Fruit fly (Drosophila melanogaster) whole organism, embryonic: ENCODE measurements around the gene Elo68alpha.

Experiments used
- Ada2b ChIP-seq: fragments of 200-800 bp; sonication (Bioruptor generic); IDR thresholded peaks from 2 replicates; pipeline ENCODE4 v1.3.6; 2022; ENCODE audit warnings: missing biosample characterization, missing genetic modification characterization
- Atf6 ChIP-seq: fragments of 200-800 bp; sonication (Bioruptor generic); IDR thresholded peaks from 2 replicates; pipeline ENCODE4 v1.3.6; 2022; ENCODE audit warnings: missing biosample characterization, missing genetic modification characterization
- B-H2 ChIP-seq: fragments of 200-800 bp; sonication (Bioruptor generic); optimal IDR thresholded peaks from 2 replicates; lab custom pipeline; 2018; ENCODE audit warnings: missing biosample characterization, mild to moderate bottlenecking, missing genetic modification characterization
- CG10565 ChIP-seq: fragments of 200-800 bp; sonication (Bioruptor generic); optimal IDR thresholded peaks from 3 replicates; lab custom pipeline; 2016; ENCODE audit warnings: missing biosample characterization, mild to moderate bottlenecking, missing genetic modification characterization
- CG11723 ChIP-seq: fragments of 200-800 bp; sonication (Bioruptor generic); optimal IDR thresholded peaks from 2 replicates; lab custom pipeline; 2017; ENCODE audit warnings: missing biosample characterization, mild to moderate bottlenecking, missing genetic modification characterization
- CG14014 ChIP-seq: fragments of 200-800 bp; sonication (Bioruptor generic); IDR thresholded peaks from 2 replicates; pipeline ENCODE4 v1.3.6; 2022; ENCODE audit warnings: missing biosample characterization, missing genetic modification characterization
- CG15601 ChIP-seq: fragments of 200-800 bp; sonication (Bioruptor generic); optimal IDR thresholded peaks from 3 replicates; lab custom pipeline; 2019; ENCODE audit warnings: missing biosample characterization, mild to moderate bottlenecking, missing genetic modification characterization, moderate library complexity
- CG17568 ChIP-seq: fragments of 200-800 bp; sonication (Bioruptor generic); optimal IDR thresholded peaks from 2 replicates; lab custom pipeline; 2018; ENCODE audit warnings: missing biosample characterization, mild to moderate bottlenecking, missing genetic modification characterization, moderate library complexity
- CG18011 ChIP-seq: fragments of 200-800 bp; sonication (Bioruptor generic); optimal IDR thresholded peaks from 2 replicates; lab custom pipeline; 2017; ENCODE audit warnings: missing biosample characterization, missing genetic modification characterization, mild to moderate bottlenecking, moderate library complexity, missing genotype
- CG18262 ChIP-seq: fragments of 200-800 bp; optimal IDR thresholded peaks from 3 replicates; lab custom pipeline; 2019; ENCODE audit warnings: missing biosample characterization, mild to moderate bottlenecking, missing genetic modification characterization, moderate library complexity
- CG30020 ChIP-seq: fragments of 200-800 bp; optimal IDR thresholded peaks from 2 replicates; lab custom pipeline; 2019; ENCODE audit warnings: missing biosample characterization, mild to moderate bottlenecking, missing genetic modification characterization, moderate library complexity
- CG4707 ChIP-seq: fragments of 200-800 bp; sonication (Bioruptor generic); optimal IDR thresholded peaks from 2 replicates; lab custom pipeline; 2018; ENCODE audit warnings: missing biosample characterization, mild to moderate bottlenecking, missing genetic modification characterization, moderate library complexity
- CG6272 ChIP-seq: fragments of 200-800 bp; sonication (Bioruptor generic); IDR thresholded peaks from 2 replicates; pipeline ENCODE4 v1.3.6; 2022; ENCODE audit warnings: missing biosample characterization, missing genetic modification characterization
- CG6654 ChIP-seq: fragments of 200-800 bp; sonication (Bioruptor generic); optimal IDR thresholded peaks from 2 replicates; lab custom pipeline; 2017; ENCODE audit warnings: missing biosample characterization, mild to moderate bottlenecking, missing genetic modification characterization
- CG6765 ChIP-seq: fragments of 200-800 bp; sonication (Bioruptor generic); optimal IDR thresholded peaks from 3 replicates; lab custom pipeline; 2017; ENCODE audit warnings: missing biosample characterization, mild to moderate bottlenecking, missing genetic modification characterization
- CG7987 ChIP-seq: fragments of 200-800 bp; sonication (Bioruptor generic); optimal IDR thresholded peaks from 2 replicates; lab custom pipeline; 2018; ENCODE audit warnings: missing biosample characterization, mild to moderate bottlenecking, missing genetic modification characterization, moderate library complexity
- CG9215 ChIP-seq: fragments of 200-800 bp; sonication (Bioruptor generic); IDR thresholded peaks from 2 replicates; pipeline ENCODE4 v1.3.6; 2022; ENCODE audit warnings: missing biosample characterization, missing genetic modification characterization
- CG9437 ChIP-seq: fragments of 200-800 bp; sonication (Bioruptor generic); optimal IDR thresholded peaks from 2 replicates; lab custom pipeline; 2018; ENCODE audit warnings: missing biosample characterization, mild to moderate bottlenecking, missing genetic modification characterization
- Eip74EF ChIP-seq, 2 experiments: fragments of 200-800 bp in 1 of 2; fragments of >200 bp in 1 of 2; sonication (Bioruptor generic) in 1 of 2; optimal IDR thresholded peaks; 2 replicates each; lab custom pipeline; 2017 to 2019; ENCODE audit warnings: missing biosample characterization in 2 of 2, missing genetic modification characterization in 2 of 2, mild to moderate bottlenecking in 1 of 2, moderate library complexity in 1 of 2
- Ets65A ChIP-seq: fragments of 200-800 bp; sonication (Bioruptor generic); peaks from one replicate; lab custom pipeline; 2016; ENCODE audit warnings: missing biosample characterization, missing genetic modification characterization
- H15 ChIP-seq: fragments of 200-800 bp; sonication (Bioruptor generic); IDR thresholded peaks from 3 replicates; pipeline ENCODE4 v1.3.6; 2022; ENCODE audit warnings: missing biosample characterization, missing genetic modification characterization
- Neu2 ChIP-seq: fragments of 200-800 bp; sonication (Bioruptor generic); optimal IDR thresholded peaks from 3 replicates; lab custom pipeline; 2016; ENCODE audit warnings: missing biosample characterization, missing genetic modification characterization, borderline replicate concordance
- Rx ChIP-seq: fragments of 200-800 bp; sonication (Bioruptor generic); IDR thresholded peaks from 2 replicates; pipeline ENCODE4 v1.3.6; 2022; ENCODE audit warnings: missing biosample characterization, missing genetic modification characterization
- Ssrp ChIP-seq: fragments of 200-800 bp; sonication (Bioruptor generic); optimal IDR thresholded peaks from 2 replicates; lab custom pipeline; 2018; ENCODE audit warnings: missing biosample characterization, mild to moderate bottlenecking, missing genetic modification characterization, moderate library complexity
- Taf1 ChIP-seq: fragments of 200-800 bp; sonication (Bioruptor generic); IDR thresholded peaks from 2 replicates; pipeline ENCODE4 v1.3.6; 2022; ENCODE audit warnings: missing biosample characterization, missing genetic modification characterization
- Xrp1 ChIP-seq: fragments of 200-800 bp; sonication (Bioruptor generic); IDR thresholded peaks from 2 replicates; pipeline ENCODE4 v1.3.6; 2022; ENCODE audit warnings: missing biosample characterization, missing genetic modification characterization
- amos ChIP-seq: fragments of 200-800 bp; sonication (Bioruptor generic); IDR thresholded peaks from 2 replicates; pipeline ENCODE4 v1.3.6; 2022; ENCODE audit warnings: missing biosample characterization, missing genetic modification characterization; ENCODE audit not compliant: partially characterized antibody
- cas ChIP-seq: fragments of 200-800 bp; sonication (Bioruptor generic); IDR thresholded peaks from 2 replicates; pipeline ENCODE4 v1.3.6; 2022; ENCODE audit warnings: missing biosample characterization, missing genetic modification characterization
- da ChIP-seq: fragments of 200-800 bp; sonication (Bioruptor generic); optimal IDR thresholded peaks from 2 replicates; lab custom pipeline; 2016; ENCODE audit warnings: missing biosample characterization, missing genetic modification characterization
- dmrt99B ChIP-seq: fragments of 200-800 bp; sonication (Bioruptor generic); optimal IDR thresholded peaks from 2 replicates; lab custom pipeline; 2018; ENCODE audit warnings: missing biosample characterization, mild to moderate bottlenecking, missing genetic modification characterization, moderate library complexity
- ewg ChIP-seq: fragments of 200-800 bp; sonication (Bioruptor generic); optimal IDR thresholded peaks from 3 replicates; lab custom pipeline; 2017; ENCODE audit warnings: mild to moderate bottlenecking, missing biosample characterization, missing genetic modification reagents, missing genetic modification characterization
- ftz-f1 ChIP-seq: fragments of 200-800 bp; sonication (Bioruptor generic); optimal IDR thresholded peaks from 2 replicates; lab custom pipeline; 2016; ENCODE audit warnings: missing biosample characterization, missing genetic modification characterization
- grn ChIP-seq: fragments of 200-800 bp; sonication (Bioruptor generic); optimal IDR thresholded peaks from 3 replicates; lab custom pipeline; 2017; ENCODE audit warnings: missing biosample characterization, missing genetic modification characterization
- ind ChIP-seq: fragments of 200-800 bp; sonication (Bioruptor generic); optimal IDR thresholded peaks from 3 replicates; lab custom pipeline; 2016; ENCODE audit warnings: missing biosample characterization, missing genetic modification characterization
- inv ChIP-seq: fragments of 200-800 bp; sonication (Bioruptor generic); IDR thresholded peaks from 2 replicates; pipeline ENCODE4 v1.3.6; 2022; ENCODE audit warnings: missing biosample characterization, missing genetic modification characterization; ENCODE audit not compliant: partially characterized antibody
- jing ChIP-seq: fragments of 200-800 bp; sonication (Bioruptor generic); optimal IDR thresholded peaks from 2 replicates; lab custom pipeline; 2018; ENCODE audit warnings: missing biosample characterization, mild to moderate bottlenecking, missing genetic modification characterization
- lov ChIP-seq, 2 experiments: fragments of 200-800 bp in 1 of 2; fragments of >200 bp in 1 of 2; sonication (Bioruptor generic) in 1 of 2; IDR thresholded peaks in 1 of 2; optimal IDR thresholded peaks in 1 of 2; 2 replicates in 1 of 2; 3 replicates in 1 of 2; pipeline versions ENCODE4 v1.3.6 to Lab custom; 2017 to 2022; ENCODE audit warnings: missing biosample characterization in 1 of 2, missing genetic modification characterization in 1 of 2
- prd ChIP-seq, 3 experiments: fragments of >200 bp in 2 of 3; fragments of 200-800 bp in 1 of 3; sonication (Bioruptor generic) in 1 of 3; optimal IDR thresholded peaks in 2 of 3; IDR thresholded peaks in 1 of 3; 2 replicates in 2 of 3; 3 replicates in 1 of 3; pipeline versions ENCODE4 v1.3.6 to Lab custom; 2017 to 2022; ENCODE audit warnings: missing biosample characterization in 1 of 3, missing genetic modification characterization in 1 of 3
- pum ChIP-seq: fragments of 200-800 bp; sonication (Bioruptor generic); optimal IDR thresholded peaks from 2 replicates; lab custom pipeline; 2016; ENCODE audit warnings: missing biosample characterization, missing genetic modification characterization
- salm ChIP-seq: fragments of 200-800 bp; sonication (Bioruptor generic); optimal IDR thresholded peaks from 2 replicates; lab custom pipeline; 2018; ENCODE audit warnings: missing biosample characterization, mild to moderate bottlenecking, missing genetic modification characterization
- sens ChIP-seq: fragments of 200-800 bp; sonication (Bioruptor generic); peaks from one replicate; lab custom pipeline; 2016; ENCODE audit warnings: missing biosample characterization, missing genetic modification characterization
- sna ChIP-seq: fragments of 200-800 bp; sonication (Bioruptor generic); IDR thresholded peaks from 2 replicates; pipeline ENCODE4 v1.3.6; 2022; ENCODE audit warnings: missing biosample characterization, missing genetic modification characterization; ENCODE audit not compliant: partially characterized antibody
- tll ChIP-seq, 2 experiments: fragments of 200-800 bp in 1 of 2; fragments of >200 bp in 1 of 2; sonication (Bioruptor generic) in 1 of 2; optimal IDR thresholded peaks; 2 replicates each; lab custom pipeline; 2017 to 2019; ENCODE audit warnings: missing biosample characterization in 2 of 2, missing genetic modification characterization in 2 of 2, mild to moderate bottlenecking in 1 of 2, moderate library complexity in 1 of 2
- z ChIP-seq: fragments of 200-800 bp; sonication (Bioruptor generic); IDR thresholded peaks from 3 replicates; pipeline ENCODE4 v1.3.6; 2022; ENCODE audit warnings: missing biosample characterization, missing genetic modification characterization

Gene Elo68alpha

dm6 chr3L:11096195-11096908, 6.5 kb downstream of the Elo68alpha start, which contains the start of the genes CG46439, Iyd and CG33947 (continued):
- TF ChIP-seq CG6765 (GFP tag; lab: Kevin White, UChicago) (no peak), Atf6 (peak; percentile 56), CG9215 (GFP tag; lab: Robert Waterston, UW) (no peak), CG15601 (no peak), B-H2 (GFP tag; lab: Kevin White, UChicago) (peak; percentile 6), Ada2b (GFP tag; lab: Robert Waterston, UW) (no peak), ftz-f1 (peak; percentile 82), CG11723 (GFP tag; lab: Kevin White, UChicago) (no peak), da (GFP tag; lab: Kevin White, UChicago) (no peak), lov (optimal IDR thresholded peaks at IDR 0.05; lab: Kevin White, UChicago) (no peak), lov (GFP tag; IDR thresholded peaks at IDR 0.05; lab: Robert Waterston, UW) (no peak), CG17568 (GFP tag; lab: Kevin White, UChicago) (peak; percentile 25)
- TF ChIP-seq, all 482 proteins: peak for 108

dm6 chr3L:11094279-11094678, 8.6 kb downstream of the Elo68alpha start:
- TF ChIP-seq amos (GFP tag; lab: Robert Waterston, UW) (no peak), sens (GFP tag; lab: Kevin White, UChicago) (peak; percentile 57)

dm6 chr3L:11093046-11093520, 9.7 kb downstream of the Elo68alpha start, which contains the start of gene JIL-1:
TSS of gene JIL-1 (minus strand) at chr3L:11093193.
- TF ChIP-seq CG14014 (GFP tag; lab: Robert Waterston, UW), result peak; percentile 62
- TF ChIP-seq inv (GFP tag; lab: Robert Waterston, UW), result peak; percentile 83
- peak; percentile 30 for TF ChIP-seq CG9437 (GFP tag; lab: Kevin White, UChicago)
- no peak for TF ChIP-seq jing (GFP tag; lab: Kevin White, UChicago)
- TF ChIP-seq ind (GFP tag; lab: Kevin White, UChicago), result peak; percentile 64
- peak; percentile 2 for TF ChIP-seq CG7987 (GFP tag; lab: Kevin White, UChicago)
- peak; percentile 43 for TF ChIP-seq CG18262 (tag; lab: Kevin White, UChicago)
- peak; percentile 57 for TF ChIP-seq cas (GFP tag; lab: Robert Waterston, UW)
- TF ChIP-seq CG30020 (tag; lab: Kevin White, UChicago), result peak; percentile 33
- TF ChIP-seq Eip74EF (GFP tag; optimal IDR thresholded peaks at IDR 0.05; lab: Kevin White, UChicago), result no peak
- TF ChIP-seq tll (GFP tag; optimal IDR thresholded peaks at IDR 0.05; lab: Kevin White, UChicago), result no peak
- TF ChIP-seq CG6272 (GFP tag; lab: Robert Waterston, UW), result peak; percentile 94
- peak; percentile 6 for TF ChIP-seq ewg (GFP tag; lab: Kevin White, UChicago)
- no peak for TF ChIP-seq salm (tag; lab: Kevin White, UChicago)
- peak; percentile 25 for TF ChIP-seq CG4707
- TF ChIP-seq dmrt99B (tag; lab: Kevin White, UChicago), result peak; percentile 16
- peak; percentile 64 for TF ChIP-seq sna
- no peak for TF ChIP-seq CG10565 (GFP tag; lab: Kevin White, UChicago)
- peak; percentile 46 for TF ChIP-seq CG6765 (GFP tag; lab: Kevin White, UChicago)
- no peak for TF ChIP-seq grn (GFP tag; lab: Kevin White, UChicago)
- 0 out of 3 replicates have a peak, but pooled peaks have one; percentile 28 for TF ChIP-seq z (GFP tag; lab: Robert Waterston, UW)
- no peak for TF ChIP-seq CG6654 (GFP tag; lab: Kevin White, UChicago)
- TF ChIP-seq Ssrp (tag; lab: Kevin White, UChicago), result peak; percentile 38
- peak; percentile 1 for TF ChIP-seq pum
- TF ChIP-seq Rx (GFP tag; lab: Robert Waterston, UW), result peak; percentile 52
- no peak for TF ChIP-seq prd (optimal IDR thresholded peaks at IDR 0.05; lab: Kevin White, UChicago)
- TF ChIP-seq prd (GFP tag; IDR thresholded peaks at IDR 0.05; lab: Robert Waterston, UW), result peak; percentile 72; the same call in 2 of the 3 replicates
- TF ChIP-seq Ets65A (GFP tag; lab: Kevin White, UChicago), result peak; percentile 96
- peak; percentile 76 for TF ChIP-seq Xrp1
- no peak for TF ChIP-seq Neu2 (GFP tag; lab: Kevin White, UChicago)
- peak; percentile 24; the same call in 1 of the 3 replicates for TF ChIP-seq H15
- TF ChIP-seq Taf1, result peak; percentile 45; the same call in 1 of the 2 replicates
- peak; percentile 39 for TF ChIP-seq CG18011
